Worm (Caenorhabditis elegans): Measurements from ENCODE around the gene dnj-7.

DNA sequence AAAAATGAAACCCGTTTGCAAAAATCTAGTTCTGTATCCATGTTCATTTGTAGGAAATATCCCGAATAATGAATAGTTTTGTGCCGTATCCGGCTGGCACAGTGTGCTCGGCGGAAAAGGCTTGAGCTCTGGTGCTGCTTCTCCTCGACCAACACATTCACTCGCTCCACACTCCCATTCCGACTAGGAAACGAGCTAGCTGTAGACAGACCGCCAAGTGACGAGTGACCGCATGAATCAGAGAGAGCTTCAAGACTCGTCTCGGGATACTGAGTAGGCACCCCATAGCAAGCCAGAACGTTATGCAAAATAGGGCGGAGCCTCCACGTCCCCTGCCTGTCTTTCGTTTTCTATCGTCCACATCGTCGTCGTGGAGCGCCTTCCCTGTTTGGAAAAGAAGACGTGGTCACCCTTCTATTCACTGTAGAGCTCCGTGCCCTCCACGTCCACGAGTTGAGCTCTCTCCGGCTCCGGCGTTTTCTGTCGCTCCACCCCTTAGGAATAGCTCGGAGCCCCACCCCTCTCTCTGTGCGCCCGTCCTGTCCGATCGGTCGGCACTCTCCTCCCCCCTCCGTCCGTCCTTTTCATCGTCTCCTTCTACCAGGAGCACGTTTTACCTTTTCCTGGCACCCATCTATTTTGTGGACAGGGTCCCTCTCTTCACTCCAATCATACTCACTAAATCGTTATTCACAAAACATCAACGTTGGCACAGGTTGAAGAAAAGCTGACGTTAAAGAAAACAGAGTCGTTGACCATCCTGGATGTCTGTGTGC lies 23.5 kb downstream of the dnj-7 start, which contains the start of gene syd-9:
- TF ChIP-seq elt-3 (tag; optimal IDR thresholded peaks at IDR 0.05) (no peak), unc-39 (tag; optimal IDR thresholded peaks at IDR 0.05) (no peak), ceh-83 (GFP tag; optimal IDR thresholded peaks at IDR 0.05) (no peak), ceh-43 (GFP tag; optimal IDR thresholded peaks at IDR 0.05) (no peak), mep-1 (tag; optimal IDR thresholded peaks at IDR 0.05) (no peak), nhr-12 (tag; optimal IDR thresholded peaks at IDR 0.05) (no peak), nhr-76 (tag; optimal IDR thresholded peaks at IDR 0.05) (no peak), mab-5 (tag; optimal IDR thresholded peaks at IDR 0.05) (no peak), lin-13 (tag; optimal IDR thresholded peaks at IDR 0.05) (no peak), unc-62 (GFP tag; optimal IDR thresholded peaks at IDR 0.05) (no peak)

Data from whole organism, mixed stage, embryonic.